Worm (Caenorhabditis elegans) whole organism, midembryonic: ENCODE measurements around the gene nhr-257.

Experiments
- T22C8.4 ChIP-seq: fragments of 200-800 bp; sonication (Bioruptor generic); IDR thresholded peaks from 2 replicates; pipeline ENCODE4 v1.3.6; 2022; ENCODE audit warnings: missing genetic modification characterization, missing compliant biosample characterization
- cog-1 ChIP-seq: sonication (generic microtip); optimal IDR thresholded peaks from 2 replicates; lab custom pipeline; 2016; ENCODE audit warnings: missing genetic modification characterization, missing compliant biosample characterization
- flt-1 ChIP-seq: fragments of 200-800 bp; sonication (Bioruptor generic); IDR thresholded peaks from 2 replicates; pipeline ENCODE4 v1.3.6; 2022; ENCODE audit warnings: missing genetic modification characterization, missing compliant biosample characterization
- med-1 ChIP-seq: sonication (generic microtip); optimal IDR thresholded peaks from 2 replicates; lab custom pipeline; 2017; ENCODE audit warnings: missing genetic modification characterization, mild to moderate bottlenecking, missing compliant biosample characterization, antibody characterized with exemption, missing genetic modification reagents; ENCODE audit not compliant: insufficient read depth
- ref-1 ChIP-seq: fragments of 200-800 bp; sonication (Bioruptor generic); conservative IDR thresholded peaks from 2 replicates; pipeline ENCODE4 v1.3.6; 2022; ENCODE audit warnings: missing genetic modification reagents, missing genetic modification characterization, missing compliant biosample characterization
- tab-1 ChIP-seq: fragments of 200-800 bp; sonication (Bioruptor generic); IDR thresholded peaks from 2 replicates; pipeline ENCODE4 v1.3.6; 2022; ENCODE audit warnings: missing genetic modification characterization, missing compliant biosample characterization
- ztf-23 ChIP-seq: fragments of 200-800 bp; sonication (Bioruptor generic); IDR thresholded peaks from 2 replicates; pipeline ENCODE4 v1.3.6; 2022; ENCODE audit warnings: missing genetic modification reagents, missing genetic modification characterization, missing compliant biosample characterization

ce11 chrII:3896920-3897319 is 44.2 kb downstream of the nhr-257 start:
- TF ChIP-seq T22C8.4 (no peak), cog-1 (peak; percentile 71), tab-1 (GFP tag; lab: Robert Waterston, UW) (no peak), flt-1 (GFP tag; lab: Robert Waterston, UW) (no peak), ref-1 (GFP tag; lab: Robert Waterston, UW) (no peak), med-1 (no peak), ztf-23 (no peak)
